Worm (Caenorhabditis elegans): ENCODE measurements around the gene ZK809.9.

Gene ZK809.9

DNA sequence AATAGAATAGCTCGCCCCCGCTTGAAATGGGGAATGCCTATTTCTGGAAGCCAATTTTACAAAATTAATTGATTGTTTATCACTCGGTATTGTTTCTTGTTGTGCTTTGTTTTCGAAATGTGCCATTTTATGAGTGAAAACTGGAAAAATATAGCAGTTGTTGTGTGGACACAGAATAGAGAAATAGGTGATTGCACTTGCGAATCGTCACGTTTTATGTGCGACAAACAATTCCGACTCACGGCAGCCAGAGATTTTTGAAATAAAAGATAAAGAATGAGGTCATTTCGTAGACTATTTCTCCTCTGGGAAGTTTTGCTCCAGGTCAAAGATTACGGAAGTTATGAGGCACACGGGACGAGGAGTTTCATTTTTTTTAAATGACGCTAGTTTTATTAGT is 18.2 kb upstream of the ZK809.9 start:
- TF ChIP-seq unc-62 (GFP tag; optimal IDR thresholded peaks at IDR 0.05) = no peak

DNA sequence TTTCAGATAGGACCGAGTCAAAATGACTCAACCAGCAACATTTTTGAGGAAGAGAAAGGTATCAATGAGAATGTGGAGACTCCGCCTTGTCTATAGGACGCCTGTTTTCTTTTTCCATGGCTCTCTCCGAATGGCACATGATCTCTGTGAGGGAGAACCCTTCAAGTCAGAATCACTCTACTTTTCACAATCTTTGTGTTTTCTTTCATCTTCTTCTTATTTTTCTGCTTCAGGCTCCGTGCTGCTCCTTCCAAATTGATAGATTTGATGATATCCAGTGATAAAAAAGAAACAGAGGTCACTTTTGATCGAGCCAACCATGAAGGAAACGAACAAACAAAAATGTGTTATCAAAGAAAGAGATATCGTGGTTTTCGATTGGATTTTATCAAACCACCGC is 16.1 kb upstream of the ZK809.9 start, which contains the start of gene ZK809.8:
Gene ZK809.8, minus strand, starts transcription at position 34 of the 400 bp plus-strand sequence.
- no peak for TF ChIP-seq unc-62 (GFP tag; optimal IDR thresholded peaks at IDR 0.05)

DNA sequence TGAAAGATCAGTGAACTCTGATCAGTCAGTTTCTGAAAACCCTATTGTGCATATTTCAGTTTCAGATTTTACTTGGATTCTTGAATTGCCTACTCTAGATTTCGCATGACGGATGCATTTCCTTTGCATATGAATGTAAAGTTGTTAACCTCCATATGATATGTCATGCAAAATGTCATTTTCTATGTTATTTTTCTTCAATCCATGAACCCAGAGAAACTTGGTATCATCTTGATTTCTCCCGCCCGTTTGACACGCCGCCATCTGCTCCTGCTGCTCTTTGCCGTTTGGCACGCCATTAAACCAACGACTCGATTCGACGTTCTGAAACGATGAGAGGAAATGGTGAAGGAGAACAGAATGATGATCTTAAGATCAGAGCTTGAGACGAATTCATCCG is 14.8 kb upstream of the ZK809.9 start:
- TF ChIP-seq unc-62 (GFP tag; optimal IDR thresholded peaks at IDR 0.05) = no peak

DNA sequence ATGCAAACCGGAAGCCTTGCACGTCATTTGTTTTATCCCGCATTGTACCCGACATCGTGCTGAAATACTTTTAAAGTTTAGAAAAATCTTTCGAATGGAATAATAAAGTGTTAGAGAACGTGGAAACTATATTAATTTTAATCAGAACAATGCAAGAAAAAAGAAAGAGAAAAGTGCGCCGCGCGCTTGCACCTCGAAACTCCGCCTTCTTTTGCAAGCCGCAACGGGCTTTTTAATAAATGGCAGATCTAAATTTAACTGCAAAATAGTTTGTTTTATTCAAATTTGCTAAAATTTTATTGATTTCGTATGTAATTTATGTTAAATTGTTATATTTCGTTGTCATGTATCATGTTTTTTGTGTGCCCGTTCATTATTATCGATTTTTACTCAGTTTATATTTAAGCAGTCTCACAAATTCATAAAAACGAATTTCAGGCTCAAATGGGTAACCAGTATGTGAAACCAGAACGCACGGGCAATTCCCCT is 13.1 kb upstream of the ZK809.9 start, which contains the start of the genes acl-3 and ndub-6:
Gene acl-3, minus strand, starts transcription at position 59 of the 489 bp plus-strand sequence.
Gene ndub-6, plus strand, starts transcription at position 439 of the 489 bp plus-strand sequence.
- TF ChIP-seq unc-62 (GFP tag; optimal IDR thresholded peaks at IDR 0.05) = no peak

DNA sequence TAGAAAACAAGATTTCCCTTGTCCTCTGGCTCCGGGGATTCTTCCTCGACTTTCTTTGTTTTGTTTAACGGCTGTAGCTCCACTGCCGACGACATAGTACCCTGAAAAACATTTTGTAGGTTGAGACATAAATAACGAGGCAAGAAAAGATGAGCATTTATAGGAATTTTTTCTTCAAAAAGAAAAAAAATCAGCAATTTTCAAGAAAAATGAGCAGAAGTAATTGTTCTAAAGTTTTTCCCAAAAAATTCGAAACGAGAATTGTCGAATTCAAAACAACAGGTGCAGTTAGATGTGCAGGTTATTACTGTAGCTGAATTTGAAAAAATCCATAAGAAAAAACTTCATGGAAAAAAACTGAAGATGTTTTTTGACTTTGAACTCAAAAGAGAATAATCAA is 9.7 kb upstream of the ZK809.9 start, which contains the start of gene ent-1:
Gene ent-1, minus strand, starts transcription at position 101 of the 400 bp plus-strand sequence.
- no peak for TF ChIP-seq unc-62 (GFP tag; optimal IDR thresholded peaks at IDR 0.05)

DNA sequence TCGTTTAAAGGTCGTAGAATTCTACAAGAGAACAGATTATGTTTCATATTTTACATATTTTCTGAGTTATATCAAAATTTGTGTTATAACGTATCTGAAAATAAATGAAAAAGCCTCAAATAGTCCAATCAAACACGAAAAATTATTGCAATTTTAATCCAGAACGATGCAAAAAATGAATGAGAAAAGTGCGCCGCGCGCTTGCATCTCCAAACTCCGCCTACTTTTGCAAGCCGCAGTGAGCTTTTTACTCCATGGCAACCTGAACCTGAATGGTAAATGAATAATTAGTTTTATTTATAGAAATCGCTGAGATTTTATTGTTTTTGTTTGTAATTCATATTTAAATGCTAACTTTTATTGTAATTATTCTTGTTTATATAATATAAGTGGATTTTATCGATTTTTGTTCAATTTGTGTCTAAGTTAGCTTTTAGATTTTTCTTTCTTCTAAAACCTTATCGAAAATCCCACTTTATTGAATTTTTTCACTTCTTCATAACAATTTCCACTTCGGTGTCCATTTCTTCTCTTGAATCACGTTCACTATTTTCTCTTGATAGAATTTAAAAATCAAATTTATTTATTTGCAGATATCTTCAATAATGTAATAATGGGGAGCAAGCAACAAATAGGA is 8.8 kb upstream of the ZK809.9 start, which contains the start of gene ZK809.5:
Gene ZK809.5, plus strand, starts transcription at position 587 of the 637 bp plus-strand sequence.
- TF ChIP-seq unc-62 (GFP tag; optimal IDR thresholded peaks at IDR 0.05) = no peak

DNA sequence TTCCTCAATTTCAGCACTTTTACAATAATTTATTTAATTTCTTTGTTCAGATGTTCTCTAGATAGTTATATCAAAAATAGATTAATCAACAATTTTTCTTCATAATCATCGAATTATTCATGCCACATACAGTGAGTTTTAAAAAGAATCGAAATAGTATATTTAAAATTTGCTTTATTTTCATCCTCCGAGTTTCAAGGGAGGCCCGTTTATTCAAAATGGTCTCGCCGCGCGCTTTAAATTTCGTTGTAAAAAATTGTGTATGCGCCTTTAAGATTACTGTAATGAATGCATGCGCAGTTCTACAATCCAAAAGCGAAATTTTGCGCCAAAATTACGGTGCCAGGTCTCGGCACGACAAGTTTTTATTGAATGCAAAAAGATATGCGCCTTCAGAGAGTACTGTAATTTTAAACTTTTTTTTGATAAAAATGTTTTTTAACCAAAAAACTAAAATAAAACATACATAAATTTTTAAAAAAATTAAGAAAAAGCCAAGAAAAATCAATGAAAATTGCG is 5.3 kb upstream of the ZK809.9 start, which contains the start of gene ZK792.1:
Gene ZK792.1, plus strand, starts transcription at position 51 of the 519 bp plus-strand sequence.
- no peak for TF ChIP-seq unc-62 (GFP tag; optimal IDR thresholded peaks at IDR 0.05)

DNA sequence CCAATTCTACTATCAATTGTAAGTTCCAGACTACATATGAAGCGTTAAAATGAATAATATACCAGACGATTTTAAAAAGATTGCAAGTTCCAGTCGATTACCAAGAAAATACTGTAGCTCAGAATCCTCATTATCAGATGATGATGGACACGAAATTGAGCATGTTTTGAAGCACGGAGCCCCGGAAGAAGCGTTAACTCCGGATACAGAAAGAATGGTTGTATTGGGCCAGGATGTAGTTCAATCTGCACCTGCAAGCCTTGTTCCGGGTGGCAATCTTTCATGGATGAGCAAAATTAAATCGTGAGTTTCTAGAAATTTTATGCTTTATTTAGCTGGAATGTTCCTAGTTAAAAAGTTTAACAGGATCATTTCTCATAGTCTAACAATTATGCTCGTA is 2.9 kb downstream of the ZK809.9 start, which contains the start of gene atg-4.2:
Gene atg-4.2, plus strand, starts transcription at position 24 of the 400 bp plus-strand sequence.
- no peak for TF ChIP-seq unc-62 (GFP tag; optimal IDR thresholded peaks at IDR 0.05)

DNA sequence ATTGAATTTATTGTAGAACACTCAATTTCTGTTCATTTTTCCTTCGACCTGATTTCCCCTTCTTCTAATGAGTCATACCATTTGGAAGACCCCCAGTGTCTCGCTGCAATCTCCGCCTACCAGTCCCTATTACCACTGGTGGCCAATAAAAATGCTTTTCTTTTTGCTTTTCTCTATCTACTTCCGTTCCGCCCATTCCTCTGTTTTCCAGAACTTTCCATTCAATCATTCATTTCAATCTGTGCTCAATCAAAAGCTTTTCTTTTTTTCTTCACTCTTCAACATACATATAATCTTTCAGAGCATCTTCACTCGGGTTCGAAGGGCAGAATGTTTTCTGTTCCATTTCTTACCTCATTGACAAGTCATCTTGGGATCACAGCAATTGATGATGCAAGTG is 8.4 kb downstream of the ZK809.9 start, which contains the start of gene inx-8:
Gene inx-8, plus strand, starts transcription at position 301 of the 400 bp plus-strand sequence.
- no peak for TF ChIP-seq unc-62 (GFP tag; optimal IDR thresholded peaks at IDR 0.05)

DNA sequence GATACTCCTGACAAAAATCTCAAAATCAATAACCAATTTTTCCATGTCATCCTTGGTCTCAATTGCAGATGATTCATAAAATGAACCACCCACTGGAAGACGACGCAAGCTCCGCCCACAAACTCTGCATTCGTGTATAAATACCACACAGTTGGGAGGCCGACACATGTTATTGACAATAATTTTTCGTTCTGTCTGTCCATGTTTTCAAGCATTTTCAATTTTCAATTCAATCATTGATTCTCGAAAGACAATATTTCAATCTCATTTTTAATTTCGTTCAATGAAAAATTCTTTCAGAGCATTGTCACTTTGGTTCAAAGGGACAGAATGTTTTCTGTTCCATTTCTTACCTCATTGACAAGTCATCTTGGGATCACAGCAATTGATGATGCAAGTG is 10.9 kb downstream of the ZK809.9 start, which contains the start of gene inx-9:
Gene inx-9, plus strand, starts transcription at position 301 of the 400 bp plus-strand sequence.
- TF ChIP-seq unc-62 (GFP tag; optimal IDR thresholded peaks at IDR 0.05) = no peak

DNA sequence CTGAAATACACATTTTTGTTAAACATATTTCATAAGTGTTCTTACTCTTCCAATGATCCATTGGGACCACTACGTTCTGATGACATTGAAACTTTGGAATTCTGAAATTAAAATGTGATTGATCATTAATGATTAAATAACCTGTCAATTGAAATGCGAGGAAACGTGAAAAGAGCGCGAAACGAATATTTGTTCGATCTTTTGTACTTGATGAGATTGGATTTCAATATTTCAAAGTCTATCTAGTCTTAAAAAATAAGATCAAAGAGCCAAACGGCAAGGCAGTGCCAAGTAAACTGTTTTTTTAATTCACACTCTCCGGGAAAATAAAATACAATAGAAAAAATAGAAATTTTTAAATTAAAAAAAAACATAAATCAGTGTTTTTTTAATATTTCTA is 16.8 kb downstream of the ZK809.9 start, which contains the start of gene ZK792.4:
Gene ZK792.4, minus strand, starts transcription at position 101 of the 400 bp plus-strand sequence.
- TF ChIP-seq unc-62 (GFP tag; optimal IDR thresholded peaks at IDR 0.05) = no peak

DNA sequence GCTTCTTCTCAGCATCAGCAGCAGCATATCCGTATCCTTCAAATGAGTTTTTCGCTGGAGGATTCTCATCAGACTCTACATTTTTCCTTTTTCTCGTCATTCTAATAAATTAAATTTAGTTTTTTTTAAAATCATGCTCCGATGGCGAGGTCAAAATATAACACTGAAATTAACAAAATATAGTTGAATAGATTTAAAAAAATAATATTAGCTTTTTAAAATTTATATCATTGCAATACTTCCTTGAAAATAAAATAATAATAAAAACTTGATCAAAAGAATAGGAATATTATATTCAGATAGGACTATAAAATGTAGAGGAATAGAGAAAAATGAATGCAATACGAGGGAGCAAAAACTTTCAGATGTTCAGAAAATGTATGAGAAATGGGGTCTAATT is 22.9 kb downstream of the ZK809.9 start, which contains the start of gene ZK792.5:
Gene ZK792.5, minus strand, starts transcription at position 101 of the 400 bp plus-strand sequence.
- no peak for TF ChIP-seq unc-62 (GFP tag; optimal IDR thresholded peaks at IDR 0.05)

DNA sequence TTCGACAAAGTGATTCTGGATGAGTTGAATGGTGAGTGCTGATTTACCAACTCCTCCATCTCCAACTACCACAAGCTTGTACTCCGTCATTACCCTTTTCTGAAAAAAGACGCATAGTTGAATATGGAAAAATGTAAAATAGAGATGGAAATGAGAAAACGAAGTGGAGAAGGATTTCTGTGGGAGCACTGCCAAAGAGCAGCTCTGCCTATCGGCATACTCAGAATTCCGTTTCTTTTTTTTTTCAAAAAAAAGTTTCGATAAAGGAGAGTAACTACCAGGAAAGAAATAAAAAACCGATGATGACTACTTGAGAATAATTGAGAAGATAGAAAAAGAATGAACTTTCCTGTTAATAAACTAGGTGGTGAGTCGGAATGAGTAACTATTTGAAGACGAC is 25.9 kb downstream of the ZK809.9 start, which contains the start of gene let-60:
Gene let-60, minus strand, starts transcription at position 101 of the 400 bp plus-strand sequence.
- TF ChIP-seq unc-62 (GFP tag; optimal IDR thresholded peaks at IDR 0.05) = no peak

DNA sequence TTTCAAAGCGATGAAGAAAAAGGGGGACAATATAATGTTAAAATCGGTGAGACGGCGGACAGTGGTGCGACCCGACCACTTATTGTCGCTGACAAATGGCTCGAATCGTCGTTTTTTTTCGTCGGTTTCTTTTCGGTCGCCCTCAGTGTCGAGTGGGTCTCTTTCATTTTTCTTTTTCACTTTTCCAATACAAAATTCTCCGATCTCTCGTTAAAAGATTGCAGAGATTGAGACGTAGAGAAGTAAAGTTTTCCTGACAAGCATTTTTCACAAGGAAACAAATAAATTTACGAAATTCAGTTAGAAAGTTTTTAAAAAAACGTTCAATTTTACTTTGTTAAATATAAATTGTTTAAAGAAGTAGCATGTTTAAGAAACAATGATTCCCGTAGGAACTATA is 26.4 kb downstream of the ZK809.9 start:
- TF ChIP-seq unc-62 (GFP tag; optimal IDR thresholded peaks at IDR 0.05) = no peak

DNA sequence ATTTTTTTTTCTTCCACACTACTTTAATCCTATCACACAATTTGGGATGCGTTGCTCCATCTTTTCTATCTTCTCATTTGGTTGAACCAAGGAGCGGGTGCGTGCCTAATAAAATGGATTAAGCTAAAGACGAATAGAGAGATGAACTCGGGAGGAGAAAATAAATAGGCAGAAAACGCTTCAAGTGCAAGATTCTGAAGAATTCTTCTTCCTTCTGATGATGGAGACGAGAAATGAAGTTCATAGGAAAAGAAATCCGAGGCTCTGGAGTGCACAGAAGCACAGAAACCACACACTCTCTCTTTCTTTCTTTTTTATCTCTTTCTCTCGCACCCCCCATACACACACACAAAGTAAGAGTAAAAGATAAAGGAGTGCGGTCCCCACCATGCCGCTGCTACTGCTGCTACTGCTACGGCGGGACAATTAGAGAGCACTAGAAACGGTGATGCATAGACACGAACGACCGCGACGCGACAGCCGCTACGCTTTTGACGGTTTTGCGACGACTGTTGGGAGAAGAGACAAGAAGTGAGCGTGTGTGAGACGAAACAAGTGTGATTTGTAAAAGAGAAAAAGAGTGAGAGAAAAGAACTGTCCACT is 27.1 kb downstream of the ZK809.9 start:
- no peak for TF ChIP-seq unc-62 (GFP tag; optimal IDR thresholded peaks at IDR 0.05)

DNA sequence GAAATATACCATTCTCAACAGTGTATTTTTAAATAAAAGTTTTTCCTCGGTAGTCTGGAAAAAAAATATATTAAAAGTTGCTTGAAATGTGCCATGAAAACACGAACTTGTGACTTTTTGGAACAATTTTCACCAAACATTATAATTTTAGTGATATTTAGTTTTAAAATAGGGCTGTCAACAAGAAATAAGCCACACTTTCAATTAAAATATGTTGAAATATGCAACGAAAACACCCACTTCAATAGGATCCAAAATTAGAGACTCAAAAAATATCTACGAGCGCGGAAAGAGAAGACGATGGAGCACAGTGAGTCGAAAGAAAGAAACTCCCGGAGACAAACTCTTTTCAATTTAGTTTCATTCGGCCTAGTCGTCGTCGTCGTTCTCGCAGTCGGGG is 28.4 kb downstream of the ZK809.9 start, which contains the start of gene ZK792.12:
Gene ZK792.12, plus strand, starts transcription at position 301 of the 400 bp plus-strand sequence.
- no peak for TF ChIP-seq unc-62 (GFP tag; optimal IDR thresholded peaks at IDR 0.05)
